Worm (Caenorhabditis elegans) whole organism, L4 larva: ENCODE data around the gene ift-74.

Experiments
- D1046.2 ChIP-seq: fragments of 200-800 bp; sonication (Bioruptor generic); IDR thresholded peaks from 2 replicates; pipeline ENCODE4 v1.3.6; 2022; ENCODE audit warnings: missing genetic modification characterization, missing compliant biosample characterization
- F26F4.8 ChIP-seq: fragments of 200-800 bp; sonication (Bioruptor generic); conservative IDR thresholded peaks from 2 replicates; pipeline ENCODE4 v1.3.6; 2022; ENCODE audit warnings: missing genetic modification characterization, missing compliant biosample characterization
- F37D6.2 ChIP-seq: sonication (generic microtip); optimal IDR thresholded peaks from 2 replicates; lab custom pipeline; 2016; ENCODE audit warnings: mild to moderate bottlenecking, missing genetic modification characterization, missing compliant biosample characterization
- Y48G9A.11 ChIP-seq: fragments of 200-800 bp; sonication (Bioruptor generic); IDR thresholded peaks from 2 replicates; pipeline ENCODE4 v1.3.6; 2022; ENCODE audit warnings: missing genetic modification reagents, missing genetic modification characterization, missing compliant biosample characterization
- Y75B8A.6 ChIP-seq: fragments of 200-800 bp; sonication (Bioruptor generic); IDR thresholded peaks from 2 replicates; pipeline ENCODE4 v1.3.6; 2022; ENCODE audit warnings: missing genetic modification reagents, missing genetic modification characterization, missing compliant biosample characterization
- ZK546.5 ChIP-seq, 2 experiments: sonication (generic microtip); optimal IDR thresholded peaks; 2 replicates each; lab custom pipeline; 2017; ENCODE audit warnings: missing biosample characterization in 2 of 2, missing genetic modification characterization in 2 of 2
- aly-2 ChIP-seq: sonication (generic microtip); optimal IDR thresholded peaks from 2 replicates; lab custom pipeline; 2018; ENCODE audit warnings: missing biosample characterization, missing genetic modification characterization
- arid-1 ChIP-seq: fragments of 200-800 bp; sonication (Bioruptor generic); conservative IDR thresholded peaks from 2 replicates; pipeline ENCODE4 v1.3.6; 2022; ENCODE audit warnings: missing genetic modification reagents, missing genetic modification characterization, missing compliant biosample characterization
- ceh-20 ChIP-seq: fragments of 200-800 bp; sonication (Bioruptor generic); IDR thresholded peaks from 2 replicates; pipeline ENCODE4 v1.3.6; 2022; ENCODE audit warnings: missing genetic modification reagents, missing genetic modification characterization, missing compliant biosample characterization
- ceh-82 ChIP-seq: sonication (generic microtip); optimal IDR thresholded peaks from 2 replicates; lab custom pipeline; 2017; ENCODE audit warnings: missing biosample characterization, missing genetic modification characterization
- cey-2 ChIP-seq: sonication (generic microtip); optimal IDR thresholded peaks from 3 replicates; lab custom pipeline; 2017; ENCODE audit warnings: missing genetic modification characterization, mild to moderate bottlenecking, missing compliant biosample characterization, antibody characterized with exemption, borderline replicate concordance; ENCODE audit not compliant: insufficient read depth
- ctbp-1 ChIP-seq: fragments of 200-800 bp; sonication (Bioruptor generic); IDR thresholded peaks from 2 replicates; pipeline ENCODE4 v1.3.6; 2022; ENCODE audit warnings: missing genetic modification reagents, missing genetic modification characterization, missing compliant biosample characterization
- daf-16 ChIP-seq, 3 experiments: sonication (generic microtip); optimal IDR thresholded peaks; 2 replicates each; lab custom pipeline; 2016 to 2017; ENCODE audit warnings: missing genetic modification characterization in 3 of 3, missing genetic modification reagents in 3 of 3, mild to moderate bottlenecking in 2 of 3, missing compliant biosample characterization in 2 of 3, missing biosample characterization in 1 of 3, moderate library complexity in 1 of 3
- daf-19 ChIP-seq: fragments of 200-800 bp; sonication (Bioruptor generic); conservative IDR thresholded peaks from 2 replicates; pipeline ENCODE4 v1.3.6; 2022; ENCODE audit warnings: missing genetic modification characterization, missing compliant biosample characterization
- dmd-6 ChIP-seq: fragments of 200-800 bp; sonication (Bioruptor generic); IDR thresholded peaks from 2 replicates; pipeline ENCODE4 v1.3.6; 2022; ENCODE audit warnings: missing genetic modification reagents, missing genetic modification characterization, missing compliant biosample characterization
- dmd-9 ChIP-seq: fragments of 200-800 bp; sonication (Bioruptor generic); IDR thresholded peaks from 2 replicates; pipeline ENCODE4 v1.3.6; 2022; ENCODE audit warnings: missing genetic modification reagents, missing genetic modification characterization, missing compliant biosample characterization
- egl-43 ChIP-seq: fragments of 200-800 bp; sonication (Bioruptor generic); IDR thresholded peaks from 2 replicates; pipeline ENCODE4 v1.3.6; 2022; ENCODE audit warnings: missing genetic modification reagents, missing genetic modification characterization, missing compliant biosample characterization
- fkh-10 ChIP-seq: fragments of 150-350 bp; optimal IDR thresholded peaks from 2 replicates; lab custom pipeline; 2014; ENCODE audit warnings: missing biosample characterization, missing genetic modification reagents, missing genetic modification characterization
- gei-8 ChIP-seq: fragments of 200-800 bp; sonication (Bioruptor generic); optimal IDR thresholded peaks from 2 replicates; lab custom pipeline; 2018; ENCODE audit warnings: mild to moderate bottlenecking, missing genetic modification characterization, missing compliant biosample characterization
- hlh-11 ChIP-seq: fragments of 200-800 bp; sonication (Bioruptor generic); optimal IDR thresholded peaks from 2 replicates; lab custom pipeline; 2018; ENCODE audit warnings: mild to moderate bottlenecking, missing genetic modification characterization, missing compliant biosample characterization
- lin-29 ChIP-seq: fragments of 200-800 bp; sonication (Bioruptor generic); IDR thresholded peaks from 2 replicates; pipeline ENCODE4 v1.3.6; 2022; ENCODE audit warnings: missing genetic modification reagents, missing genetic modification characterization, missing compliant biosample characterization
- lin-39 ChIP-seq: fragments of 150-350 bp; optimal IDR thresholded peaks from 2 replicates; lab custom pipeline; 2014; ENCODE audit warnings: missing biosample characterization, missing genetic modification reagents, missing genetic modification characterization
- lsy-2 ChIP-seq, 2 experiments: fragments of 150-350 bp in 1 of 2; sonication (generic microtip) in 1 of 2; optimal IDR thresholded peaks; 2 replicates each; lab custom pipeline; 2014 to 2017; ENCODE audit warnings: missing biosample characterization in 2 of 2, missing genetic modification characterization in 2 of 2
- madf-9 ChIP-seq: fragments of 200-800 bp; sonication (Bioruptor generic); conservative IDR thresholded peaks from 2 replicates; pipeline ENCODE4 v1.3.6; 2022; ENCODE audit warnings: missing genetic modification reagents, missing genetic modification characterization, missing compliant biosample characterization
- mdl-1 ChIP-seq, 2 experiments: fragments of 150-350 bp in 1 of 2; sonication (generic microtip) in 1 of 2; optimal IDR thresholded peaks; 2 replicates each; lab custom pipeline; 2014 to 2017; ENCODE audit warnings: missing biosample characterization in 2 of 2, missing genetic modification characterization in 2 of 2
- mep-1 ChIP-seq: fragments of 150-350 bp; sonication (generic microtip); optimal IDR thresholded peaks from 3 replicates; lab custom pipeline; 2014; ENCODE audit warnings: missing biosample characterization, missing genetic modification characterization
- mxl-2 ChIP-seq: fragments of 200-800 bp; sonication (Bioruptor generic); conservative IDR thresholded peaks from 2 replicates; pipeline ENCODE4 v1.3.6; 2022; ENCODE audit warnings: missing genetic modification reagents, missing genetic modification characterization, missing compliant biosample characterization
- mxl-3 ChIP-seq: fragments of 200-800 bp; sonication (Bioruptor generic); optimal IDR thresholded peaks from 2 replicates; lab custom pipeline; 2018; ENCODE audit warnings: mild to moderate bottlenecking, missing genetic modification characterization, missing compliant biosample characterization
- nhr-237 ChIP-seq: sonication (generic microtip); optimal IDR thresholded peaks from 2 replicates; lab custom pipeline; 2017; ENCODE audit warnings: missing biosample characterization, missing genetic modification characterization
- nhr-28 ChIP-seq: fragments of 150-350 bp; optimal IDR thresholded peaks from 2 replicates; lab custom pipeline; 2014; ENCODE audit warnings: missing biosample characterization, missing genetic modification characterization
- nhr-42 ChIP-seq: fragments of 200-800 bp; sonication (Bioruptor generic); IDR thresholded peaks from 2 replicates; pipeline ENCODE4 v1.3.6; 2022; ENCODE audit warnings: missing genetic modification characterization, missing compliant biosample characterization
- nhr-48 ChIP-seq: sonication (generic microtip); optimal IDR thresholded peaks from 2 replicates; lab custom pipeline; 2016; ENCODE audit warnings: mild to moderate bottlenecking, missing genetic modification characterization, missing compliant biosample characterization
- nhr-6 ChIP-seq: fragments of 150-350 bp; optimal IDR thresholded peaks from 2 replicates; lab custom pipeline; 2014; ENCODE audit warnings: missing biosample characterization, missing genetic modification characterization
- nhr-77 ChIP-seq: fragments of 150-350 bp; optimal IDR thresholded peaks from 2 replicates; lab custom pipeline; 2014; ENCODE audit warnings: missing biosample characterization, missing genetic modification characterization
- php-3 ChIP-seq: fragments of 200-800 bp; sonication (Bioruptor generic); IDR thresholded peaks from 2 replicates; pipeline ENCODE4 v1.3.6; 2022; ENCODE audit warnings: missing genetic modification reagents, missing genetic modification characterization, missing compliant biosample characterization
- pqm-1 ChIP-seq: sonication (generic microtip); optimal IDR thresholded peaks from 2 replicates; lab custom pipeline; 2017; ENCODE audit warnings: missing biosample characterization, missing genetic modification characterization
- snpc-1.2 ChIP-seq: fragments of 200-800 bp; sonication (Bioruptor generic); IDR thresholded peaks from 2 replicates; pipeline ENCODE4 v1.3.6; 2022; ENCODE audit warnings: missing genetic modification reagents, missing genetic modification characterization, missing compliant biosample characterization
- snpc-4 ChIP-seq: fragments of 150-350 bp; optimal IDR thresholded peaks from 2 replicates; lab custom pipeline; 2014; ENCODE audit warnings: missing biosample characterization, missing genetic modification characterization
- unc-130 ChIP-seq: sonication (generic microtip); optimal IDR thresholded peaks from 2 replicates; lab custom pipeline; 2016; ENCODE audit warnings: missing genetic modification reagents, missing genetic modification characterization, missing compliant biosample characterization
- unc-39 ChIP-seq: sonication (generic microtip); optimal IDR thresholded peaks from 2 replicates; lab custom pipeline; 2017; ENCODE audit warnings: missing biosample characterization, missing genetic modification characterization
- unc-62 ChIP-seq, 3 experiments: fragments of 150-350 bp in 1 of 3; sonication (generic microtip); optimal IDR thresholded peaks in 2 of 3; peaks in 1 of 3; 1 replicate in 1 of 3; 2 replicates in 2 of 3; lab custom pipeline; 2014 to 2017; ENCODE audit warnings: missing biosample characterization in 3 of 3, missing genetic modification characterization in 3 of 3, missing genetic modification reagents in 3 of 3, missing genotype in 1 of 3
- vab-7 ChIP-seq: fragments of 200-800 bp; sonication (Bioruptor generic); IDR thresholded peaks from 2 replicates; pipeline ENCODE4 v1.3.6; 2022; ENCODE audit warnings: missing genetic modification reagents, missing genetic modification characterization, missing compliant biosample characterization
- zfp-2 ChIP-seq: sonication (generic microtip); optimal IDR thresholded peaks from 2 replicates; lab custom pipeline; 2016; ENCODE audit warnings: mild to moderate bottlenecking, missing genetic modification characterization, missing compliant biosample characterization
- zfp-3 ChIP-seq: fragments of 200-800 bp; sonication (Bioruptor generic); conservative IDR thresholded peaks from 2 replicates; pipeline ENCODE4 v1.3.6; 2022; ENCODE audit warnings: missing genetic modification reagents, missing genetic modification characterization, missing compliant biosample characterization
- zip-2 ChIP-seq: fragments of 150-350 bp; optimal IDR thresholded peaks from 2 replicates; lab custom pipeline; 2014; ENCODE audit warnings: missing biosample characterization, missing genetic modification characterization

Gene ift-74

ce11 chrII:6681478-6681877 is 1.7 kb downstream of the ift-74 start:
- TF ChIP-seq nhr-28 (tag; lab: Kevin White, UChicago): peak; percentile 50
- peak; percentile 18 for TF ChIP-seq nhr-77 (tag; lab: Kevin White, UChicago)
- TF ChIP-seq snpc-1.2 (GFP tag; lab: Robert Waterston, UW): no peak
- TF ChIP-seq dmd-6: peak; percentile 58; the same call in 1 of the 2 replicates
- TF ChIP-seq vab-7 (GFP tag; lab: Robert Waterston, UW): no peak
- TF ChIP-seq pqm-1 (tag; lab: Kevin White, UChicago): peak; percentile 72

ce11 chrII:6682918-6683317 is 3.1 kb downstream of the ift-74 start:
- peak; percentile 41 for TF ChIP-seq unc-130
- TF ChIP-seq cey-2 (tag; lab: Kevin White, UChicago): no peak
- TF ChIP-seq ceh-20 (GFP tag; lab: Robert Waterston, UW): no peak
- peak in 1 of 2 experiments; percentile 24 for TF ChIP-seq unc-62 (GFP tag; optimal IDR thresholded peaks at IDR 0.05 in 1 of 2; lab: Kevin White, UChicago)
- no peak for TF ChIP-seq unc-62 (tag; optimal IDR thresholded peaks at IDR 0.05; lab: Kevin White, UChicago)

ce11 chrII:6683663-6684285 is 4.0 kb downstream of the ift-74 start, which contains the start of gene gyf-1:
Gene gyf-1 (plus strand): TSS chrII:6684235.
- no peak for TF ChIP-seq Y75B8A.6 (GFP tag; lab: Robert Waterston, UW)
- TF ChIP-seq nhr-237 (tag; lab: Kevin White, UChicago): no peak
- no peak for TF ChIP-seq snpc-4 (tag; lab: Kevin White, UChicago)
- TF ChIP-seq lsy-2 (tag; optimal IDR thresholded peaks at IDR 0.05; lab: Kevin White, UChicago): peak in 1 of 2 experiments; percentile 44
- peak; percentile 30 for TF ChIP-seq pqm-1 (tag; lab: Kevin White, UChicago)
- no peak for TF ChIP-seq mep-1 (tag; lab: Kevin White, UChicago)
- no peak for TF ChIP-seq zfp-3 (GFP tag; lab: Robert Waterston, UW)
- peak; percentile 79 for TF ChIP-seq mxl-3 (GFP tag; lab: Kevin White, UChicago)
- TF ChIP-seq nhr-42 (GFP tag; lab: Robert Waterston, UW): no peak
- TF ChIP-seq hlh-11 (tag; lab: Kevin White, UChicago): peak; percentile 69
- TF ChIP-seq nhr-48: no peak
- no peak for TF ChIP-seq daf-16 (GFP tag; optimal IDR thresholded peaks at IDR 0.05; lab: Kevin White, UChicago)
- TF ChIP-seq daf-16 (tag; optimal IDR thresholded peaks at IDR 0.05; lab: Kevin White, UChicago): peak; percentile 17
- TF ChIP-seq F37D6.2 (tag; lab: Kevin White, UChicago): no peak
- TF ChIP-seq Y48G9A.11 (GFP tag; lab: Robert Waterston, UW): no peak
- TF ChIP-seq unc-62 (GFP tag; optimal IDR thresholded peaks at IDR 0.05 in 1 of 2; lab: Kevin White, UChicago): peak in 1 of 2 experiments; percentile 33
- no peak for TF ChIP-seq unc-62 (tag; optimal IDR thresholded peaks at IDR 0.05; lab: Kevin White, UChicago)
- no peak for TF ChIP-seq D1046.2 (GFP tag; lab: Robert Waterston, UW)
- peak in 1 of 2 experiments; percentile 7 for TF ChIP-seq mdl-1 (tag; optimal IDR thresholded peaks at IDR 0.05; lab: Kevin White, UChicago)
- TF ChIP-seq ceh-20 (GFP tag; lab: Robert Waterston, UW): no peak
- TF ChIP-seq unc-39: no peak
- TF ChIP-seq madf-9 (GFP tag; lab: Robert Waterston, UW): no peak
- TF ChIP-seq ceh-82: no peak
- peak; percentile 34; the same call in 1 of the 2 replicates for TF ChIP-seq vab-7 (GFP tag; lab: Robert Waterston, UW)
- no peak for TF ChIP-seq egl-43 (GFP tag; lab: Robert Waterston, UW)
- no peak for TF ChIP-seq zfp-2 (tag; lab: Kevin White, UChicago)
- no peak for TF ChIP-seq mxl-2
- TF ChIP-seq gei-8: no peak
- no peak for TF ChIP-seq lin-29 (GFP tag; lab: Robert Waterston, UW)
- TF ChIP-seq aly-2 (tag; lab: Kevin White, UChicago): no peak
- no peak for TF ChIP-seq lin-39 (tag; lab: Kevin White, UChicago)
- peak; percentile 31 for TF ChIP-seq nhr-6
- TF ChIP-seq ZK546.5 (tag; optimal IDR thresholded peaks at IDR 0.05; lab: Kevin White, UChicago): no peak
- no peak for TF ChIP-seq dmd-9
- TF ChIP-seq php-3 (GFP tag; lab: Robert Waterston, UW): no peak
- TF ChIP-seq ctbp-1 (GFP tag; lab: Robert Waterston, UW): 0 out of 2 replicates have a peak, but pooled peaks have one; percentile 34
- TF ChIP-seq arid-1: no peak
- TF ChIP-seq fkh-10 (GFP tag; lab: Kevin White, UChicago): no peak
- no peak for TF ChIP-seq F26F4.8 (GFP tag; lab: Robert Waterston, UW)
- no peak for TF ChIP-seq zip-2
- TF ChIP-seq daf-19 (GFP tag; lab: Robert Waterston, UW): no peak
